Worm (Caenorhabditis elegans) whole organism, L1 larva: ENCODE results near the gene smrc-1.

Experiments
- C04F5.9 ChIP-seq: sonication (generic microtip); optimal IDR thresholded peaks from 2 replicates; lab custom pipeline; 2016; ENCODE audit warnings: missing genetic modification characterization, missing compliant biosample characterization
- C16A3.4 ChIP-seq: fragments of 150-350 bp; optimal IDR thresholded peaks from 2 replicates; lab custom pipeline; 2014; ENCODE audit warnings: missing biosample characterization, missing genetic modification characterization
- C34B4.2 ChIP-seq: sonication (generic microtip); optimal IDR thresholded peaks from 2 replicates; lab custom pipeline; 2017; ENCODE audit warnings: mild to moderate bottlenecking, missing genetic modification characterization, missing compliant biosample characterization
- Y116A8C.19 ChIP-seq: sonication (generic microtip); optimal IDR thresholded peaks from 2 replicates; lab custom pipeline; 2016; ENCODE audit warnings: missing compliant biosample characterization, missing genetic modification characterization, borderline replicate concordance
- aha-1 ChIP-seq: fragments of 150-350 bp; optimal IDR thresholded peaks from 2 replicates; lab custom pipeline; 2014; ENCODE audit warnings: missing biosample characterization, missing genetic modification characterization
- alr-1 ChIP-seq: fragments of 200-800 bp; sonication (Bioruptor generic); optimal IDR thresholded peaks from 2 replicates; lab custom pipeline; 2018; ENCODE audit warnings: borderline replicate concordance, mild to moderate bottlenecking, missing genetic modification characterization, missing compliant biosample characterization
- aly-2 ChIP-seq: fragments of 150-350 bp; optimal IDR thresholded peaks from 2 replicates; lab custom pipeline; 2014; ENCODE audit warnings: missing biosample characterization, missing genetic modification characterization
- ama-1 ChIP-seq: fragments of 150-350 bp; optimal IDR thresholded peaks from 2 replicates; lab custom pipeline; 2014
- ceh-90 ChIP-seq: sonication (generic microtip); optimal IDR thresholded peaks from 2 replicates; lab custom pipeline; 2016; ENCODE audit warnings: missing genetic modification characterization, missing compliant biosample characterization
- ces-1 ChIP-seq: fragments of 150-350 bp; optimal IDR thresholded peaks from 2 replicates; lab custom pipeline; 2014; ENCODE audit warnings: missing biosample characterization, missing genetic modification reagents, missing genetic modification characterization
- dpl-1 ChIP-seq, 3 experiments: fragments of 150-350 bp in 2 of 3; sonication (generic microtip) in 1 of 3; optimal IDR thresholded peaks; 2 replicates each; lab custom pipeline; 2014 to 2017; ENCODE audit warnings: missing biosample characterization in 3 of 3, missing genetic modification characterization in 3 of 3, missing genetic modification reagents in 3 of 3
- egl-13 ChIP-seq: sonication (generic microtip); optimal IDR thresholded peaks from 2 replicates; lab custom pipeline; 2016; ENCODE audit warnings: missing genotype, missing genetic modification reagents, missing genetic modification characterization, missing compliant biosample characterization
- egl-27 ChIP-seq, 2 experiments: fragments of 150-350 bp in 1 of 2; sonication (generic microtip); optimal IDR thresholded peaks; 3 replicates each; lab custom pipeline; 2017 to 2018; ENCODE audit warnings: missing biosample characterization in 2 of 2, missing genetic modification characterization in 2 of 2, missing genetic modification reagents in 2 of 2
- elt-2 ChIP-seq: sonication (generic microtip); optimal IDR thresholded peaks from 2 replicates; lab custom pipeline; 2016; ENCODE audit warnings: missing genetic modification characterization, mild to moderate bottlenecking, inconsistent platforms, missing compliant biosample characterization, missing genetic modification reagents
- elt-3 ChIP-seq, 6 experiments: fragments of 150-350 bp in 1 of 6; sonication (generic microtip); optimal IDR thresholded peaks; 2 replicates each; lab custom pipeline; 2017 to 2018; ENCODE audit warnings: missing biosample characterization in 6 of 6, missing genetic modification characterization in 6 of 6, inconsistent platforms in 1 of 6
- fkh-10 ChIP-seq: sonication (generic microtip); optimal IDR thresholded peaks from 2 replicates; lab custom pipeline; 2017; ENCODE audit warnings: missing biosample characterization, missing genetic modification reagents, missing genetic modification characterization
- hlh-4 ChIP-seq: sonication (generic microtip); optimal IDR thresholded peaks from 2 replicates; lab custom pipeline; 2016; ENCODE audit warnings: mild to moderate bottlenecking, missing genetic modification characterization, missing compliant biosample characterization
- hpl-2 ChIP-seq: fragments of 150-350 bp; optimal IDR thresholded peaks from 2 replicates; lab custom pipeline; 2014; ENCODE audit warnings: missing biosample characterization, missing genetic modification reagents, missing genetic modification characterization
- irx-1 ChIP-seq: sonication (generic microtip); optimal IDR thresholded peaks from 2 replicates; lab custom pipeline; 2016; ENCODE audit warnings: missing genetic modification characterization, missing compliant biosample characterization
- jun-1 ChIP-seq: fragments of 150-350 bp; optimal IDR thresholded peaks from 2 replicates; lab custom pipeline; 2014; ENCODE audit warnings: missing biosample characterization, missing genetic modification reagents, missing genetic modification characterization
- lin-13 ChIP-seq: fragments of 150-350 bp; optimal IDR thresholded peaks from 2 replicates; lab custom pipeline; 2014; ENCODE audit warnings: missing biosample characterization, missing genetic modification reagents, missing genetic modification characterization
- lin-14 ChIP-seq: fragments of 200-800 bp; sonication (Bioruptor generic); optimal IDR thresholded peaks from 2 replicates; lab custom pipeline; 2018; ENCODE audit warnings: mild to moderate bottlenecking, missing genetic modification characterization, moderate library complexity, missing compliant biosample characterization
- lin-39 ChIP-seq: fragments of 150-350 bp; optimal IDR thresholded peaks from 2 replicates; lab custom pipeline; 2014; ENCODE audit warnings: missing biosample characterization, missing genetic modification reagents, missing genetic modification characterization
- lir-3 ChIP-seq: sonication (generic microtip); optimal IDR thresholded peaks from 2 replicates; lab custom pipeline; 2016; ENCODE audit warnings: mild to moderate bottlenecking, missing genetic modification characterization, moderate library complexity, missing compliant biosample characterization; ENCODE audit not compliant: poor library complexity
- lsy-2 ChIP-seq, 2 experiments: fragments of 150-350 bp; optimal IDR thresholded peaks; 2 replicates each; lab custom pipeline; 2014; ENCODE audit warnings: missing biosample characterization in 2 of 2, missing genetic modification characterization in 2 of 2
- mab-9 ChIP-seq: fragments of 200-800 bp; sonication (Bioruptor generic); IDR thresholded peaks from 2 replicates; pipeline ENCODE4 v1.3.6; 2022; ENCODE audit warnings: missing genetic modification reagents, missing genetic modification characterization, missing compliant biosample characterization
- mef-2 ChIP-seq: fragments of 150-350 bp; optimal IDR thresholded peaks from 2 replicates; lab custom pipeline; 2014; ENCODE audit warnings: missing biosample characterization, missing genetic modification characterization
- nhr-12 ChIP-seq: sonication (generic microtip); optimal IDR thresholded peaks from 2 replicates; lab custom pipeline; 2017; ENCODE audit warnings: missing biosample characterization, missing genetic modification characterization
- nhr-19 ChIP-seq: fragments of 200-800 bp; sonication (Bioruptor generic); conservative IDR thresholded peaks from 2 replicates; pipeline ENCODE4 v1.3.6; 2022; ENCODE audit warnings: missing genetic modification characterization, missing compliant biosample characterization
- nhr-20 ChIP-seq: sonication (generic microtip); optimal IDR thresholded peaks from 2 replicates; lab custom pipeline; 2016; ENCODE audit warnings: mild to moderate bottlenecking, missing genetic modification characterization, missing compliant biosample characterization
- nhr-237 ChIP-seq: fragments of 150-350 bp; optimal IDR thresholded peaks from 2 replicates; lab custom pipeline; 2014; ENCODE audit warnings: missing biosample characterization, missing genetic modification characterization
- nhr-28 ChIP-seq: fragments of 150-350 bp; optimal IDR thresholded peaks from 2 replicates; lab custom pipeline; 2014; ENCODE audit warnings: missing biosample characterization, missing genetic modification characterization
- nhr-77 ChIP-seq: fragments of 150-350 bp; optimal IDR thresholded peaks from 2 replicates; lab custom pipeline; 2014; ENCODE audit warnings: missing biosample characterization, missing genetic modification characterization
- nhr-90 ChIP-seq: sonication (generic microtip); optimal IDR thresholded peaks from 2 replicates; lab custom pipeline; 2016; ENCODE audit warnings: mild to moderate bottlenecking, missing genetic modification characterization, missing compliant biosample characterization; ENCODE audit not compliant: poor library complexity
- pag-3 ChIP-seq: sonication (generic microtip); optimal IDR thresholded peaks from 2 replicates; lab custom pipeline; 2017; ENCODE audit warnings: missing genetic modification characterization, mild to moderate bottlenecking, missing compliant biosample characterization, antibody characterized with exemption, borderline replicate concordance; ENCODE audit not compliant: insufficient read depth
- pax-3 ChIP-seq: fragments of 200-800 bp; sonication (Bioruptor generic); optimal IDR thresholded peaks from 2 replicates; lab custom pipeline; 2018; ENCODE audit warnings: mild to moderate bottlenecking, missing genetic modification characterization, moderate library complexity, missing compliant biosample characterization
- rnt-1 ChIP-seq: sonication (generic microtip); optimal IDR thresholded peaks from 2 replicates; lab custom pipeline; 2016; ENCODE audit warnings: mild to moderate bottlenecking, missing genetic modification characterization, moderate library complexity, missing compliant biosample characterization
- skn-1 ChIP-seq: fragments of 150-350 bp; optimal IDR thresholded peaks from 2 replicates; lab custom pipeline; 2014; ENCODE audit warnings: missing biosample characterization, missing genetic modification characterization
- snpc-4 ChIP-seq: fragments of 150-350 bp; optimal IDR thresholded peaks from 2 replicates; lab custom pipeline; 2014; ENCODE audit warnings: missing biosample characterization, missing genetic modification characterization
- snu-23 ChIP-seq: sonication (generic microtip); optimal IDR thresholded peaks from 2 replicates; lab custom pipeline; 2016; ENCODE audit warnings: missing genetic modification characterization, missing compliant biosample characterization
- tlp-1 ChIP-seq: fragments of 150-350 bp; optimal IDR thresholded peaks from 2 replicates; lab custom pipeline; 2014; ENCODE audit warnings: missing biosample characterization, missing genetic modification characterization
- unc-130 ChIP-seq: fragments of 150-350 bp; optimal IDR thresholded peaks from 2 replicates; lab custom pipeline; 2017; ENCODE audit warnings: missing biosample characterization, missing genetic modification characterization, inconsistent platforms
- unc-30 ChIP-seq: sonication (generic microtip); optimal IDR thresholded peaks from 2 replicates; lab custom pipeline; 2017; ENCODE audit warnings: missing biosample characterization, missing genetic modification characterization
- unc-62 ChIP-seq: fragments of 150-350 bp; optimal IDR thresholded peaks from 2 replicates; lab custom pipeline; 2014; ENCODE audit warnings: missing biosample characterization, missing genetic modification reagents, missing genetic modification characterization
- unc-98 ChIP-seq: fragments of 200-800 bp; sonication (Bioruptor generic); IDR thresholded peaks from 2 replicates; pipeline ENCODE4 v1.3.6; 2022; ENCODE audit warnings: missing genetic modification characterization, missing compliant biosample characterization
- vab-15 ChIP-seq: sonication (generic microtip); optimal IDR thresholded peaks from 2 replicates; lab custom pipeline; 2017; ENCODE audit warnings: missing genotype, mild to moderate bottlenecking, missing genetic modification characterization, missing compliant biosample characterization
- zag-1 ChIP-seq: fragments of 150-350 bp; optimal IDR thresholded peaks from 2 replicates; lab custom pipeline; 2014; ENCODE audit warnings: missing biosample characterization, missing genetic modification characterization
- zip-4 ChIP-seq: fragments of 200-800 bp; sonication (Bioruptor generic); optimal IDR thresholded peaks from 2 replicates; lab custom pipeline; 2018; ENCODE audit warnings: mild to moderate bottlenecking, missing genetic modification characterization, moderate library complexity, missing compliant biosample characterization
- ztf-4 ChIP-seq: fragments of 150-350 bp; optimal IDR thresholded peaks from 2 replicates; lab custom pipeline; 2014; ENCODE audit warnings: missing biosample characterization, missing genetic modification characterization

The smrc-1 gene

DNA sequence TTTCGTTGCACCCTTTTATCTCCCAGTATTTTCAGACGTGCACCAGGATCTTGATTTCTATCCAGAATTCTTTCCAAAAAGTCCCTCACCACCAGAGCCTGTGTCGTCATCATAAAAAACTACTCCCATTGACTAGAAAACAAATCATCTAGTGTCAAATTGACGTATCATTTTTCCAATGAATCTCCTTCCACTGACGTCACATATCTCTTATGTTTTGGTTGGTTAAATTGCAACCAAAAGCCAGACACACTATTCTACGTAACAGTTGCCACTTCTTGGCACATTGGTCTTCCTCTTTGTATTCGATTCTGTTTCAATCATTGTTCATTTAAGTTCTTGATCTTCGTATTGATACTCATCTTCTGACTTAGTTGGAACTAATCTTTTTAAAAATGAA lies 7.4 kb downstream of the smrc-1 start (continued):
- TF ChIP-seq alr-1 (tag; lab: Kevin White, UChicago), result no peak
- TF ChIP-seq nhr-90 (tag; lab: Kevin White, UChicago), result no peak
- TF ChIP-seq Y116A8C.19 (tag; lab: Kevin White, UChicago), result no peak
- peak; percentile 40 for TF ChIP-seq snu-23 (GFP tag; lab: Kevin White, UChicago)
- no peak for TF ChIP-seq lin-13 (GFP tag; lab: Kevin White, UChicago)
- no peak for TF ChIP-seq mef-2 (tag; lab: Kevin White, UChicago)
- no peak for TF ChIP-seq C34B4.2
- TF ChIP-seq unc-130 (tag; lab: Kevin White, UChicago), result no peak
- TF ChIP-seq dpl-1 (GFP tag; optimal IDR thresholded peaks at IDR 0.05; lab: Kevin White, UChicago), result no peak
- TF ChIP-seq irx-1 (tag; lab: Kevin White, UChicago), result no peak
- TF ChIP-seq ama-1 (lab: Kevin White, UChicago), result no peak
- TF ChIP-seq zag-1 (tag; lab: Kevin White, UChicago), result no peak
- TF ChIP-seq zip-4, result no peak
- TF ChIP-seq unc-98, result no peak
- TF ChIP-seq aha-1 (tag; lab: Kevin White, UChicago), result no peak
- no peak for TF ChIP-seq ceh-90 (tag; lab: Kevin White, UChicago)
- TF ChIP-seq, all 84 proteins: peak for 10

ce11 chrIII:6399424-6399823 lies 8.7 kb downstream of the smrc-1 start:
- TF ChIP-seq C16A3.4 (tag; lab: Kevin White, UChicago) (no peak), aha-1 (tag; lab: Kevin White, UChicago) (no peak), skn-1 (tag; lab: Kevin White, UChicago) (no peak), unc-62 (GFP tag; lab: Kevin White, UChicago) (no peak), lin-14 (GFP tag; lab: Kevin White, UChicago) (peak; percentile 42), nhr-237 (tag; lab: Kevin White, UChicago) (no peak), lin-39 (tag; lab: Kevin White, UChicago) (no peak), zag-1 (tag; lab: Kevin White, UChicago) (peak; percentile 29), lsy-2 (tag; optimal IDR thresholded peaks at IDR 0.05; lab: Kevin White, UChicago) (no peak), rnt-1 (tag; lab: Kevin White, UChicago) (no peak), ces-1 (GFP tag; lab: Kevin White, UChicago) (no peak), unc-30 (tag; lab: Kevin White, UChicago) (no peak), fkh-10 (GFP tag; lab: Kevin White, UChicago) (peak; percentile 35), tlp-1 (tag; lab: Kevin White, UChicago) (no peak), aly-2 (no peak), snpc-4 (tag; lab: Kevin White, UChicago) (no peak), nhr-12 (tag; lab: Kevin White, UChicago) (no peak), egl-13 (tag; lab: Kevin White, UChicago) (no peak)

- TF ChIP-seq pag-3 (tag; lab: Kevin White, UChicago) (no peak), nhr-237 (tag; lab: Kevin White, UChicago) (no peak), vab-15 (no peak), ztf-4 (no peak), nhr-28 (tag; lab: Kevin White, UChicago) (no peak), elt-3 (tag; optimal IDR thresholded peaks at IDR 0.05; lab: Kevin White, UChicago) (no peak), elt-2 (tag; lab: Kevin White, UChicago) (no peak), nhr-19 (peak; percentile 73), jun-1 (tag; lab: Kevin White, UChicago) (no peak), fkh-10 (GFP tag; lab: Kevin White, UChicago) (no peak), unc-62 (GFP tag; lab: Kevin White, UChicago) (no peak), lir-3 (tag; lab: Kevin White, UChicago) (peak; percentile 40), aha-1 (tag; lab: Kevin White, UChicago) (no peak), alr-1 (tag; lab: Kevin White, UChicago) (no peak), pax-3 (tag; lab: Kevin White, UChicago) (no peak), hpl-2 (no peak), rnt-1 (tag; lab: Kevin White, UChicago) (peak; percentile 86), mab-9 (no peak), aly-2 (no peak), egl-27 (tag; optimal IDR thresholded peaks at IDR 0.05; lab: Kevin White, UChicago) (no peak), nhr-77 (tag; lab: Kevin White, UChicago) (no peak), irx-1 (tag; lab: Kevin White, UChicago) (no peak), C04F5.9 (no peak), nhr-90 (tag; lab: Kevin White, UChicago) (no peak), hlh-4 (tag; lab: Kevin White, UChicago) (no peak), nhr-20 (tag; lab: Kevin White, UChicago) (peak; percentile 18)
Observed at ce11 chrIII:6402346-6402745, 11.6 kb downstream of the smrc-1 start.
